Worm (Caenorhabditis elegans) whole organism, L4/young adult: ENCODE data around the gene col-36.

Experiments
- W03F9.2 ChIP-seq: fragments of 150-350 bp; optimal IDR thresholded peaks from 2 replicates; lab custom pipeline; 2014; ENCODE audit warnings: missing biosample characterization, missing genetic modification characterization
- dao-5 ChIP-seq: sonication (generic microtip); optimal IDR thresholded peaks from 2 replicates; lab custom pipeline; 2016; ENCODE audit warnings: missing genotype, missing genetic modification characterization, moderate library complexity, missing compliant biosample characterization
- him-1 ChIP-seq: sonication (generic microtip); optimal IDR thresholded peaks from 2 replicates; lab custom pipeline; 2016; ENCODE audit warnings: missing genotype, missing genetic modification reagents, missing genetic modification characterization, missing compliant biosample characterization

col-36 gene

DNA sequence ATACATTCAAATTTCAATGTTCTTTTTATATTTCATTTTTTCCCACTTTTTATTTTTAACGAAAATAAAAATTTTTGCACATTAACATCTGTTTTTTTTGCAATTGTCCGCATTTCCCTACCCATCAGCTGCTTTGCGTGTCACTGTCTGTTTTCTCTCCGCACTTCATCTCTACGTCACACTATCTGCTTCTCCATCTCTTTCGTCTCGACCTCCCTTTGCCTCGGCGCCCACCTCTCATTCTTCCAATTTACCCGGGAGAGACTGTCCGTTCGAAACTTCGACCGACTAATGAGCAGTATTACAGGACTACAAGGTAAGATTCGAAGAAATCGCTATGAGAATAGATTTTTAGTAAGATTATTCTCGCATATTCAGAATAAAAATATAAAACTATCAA lies 13.2 kb downstream of the col-36 start, which contains the start of gene C27H5.2:
C27H5.2 (plus strand) TSS at position 190 of the 400 bp plus-strand sequence.
- no peak for TF ChIP-seq dao-5 (tag; lab: Kevin White, UChicago)

DNA sequence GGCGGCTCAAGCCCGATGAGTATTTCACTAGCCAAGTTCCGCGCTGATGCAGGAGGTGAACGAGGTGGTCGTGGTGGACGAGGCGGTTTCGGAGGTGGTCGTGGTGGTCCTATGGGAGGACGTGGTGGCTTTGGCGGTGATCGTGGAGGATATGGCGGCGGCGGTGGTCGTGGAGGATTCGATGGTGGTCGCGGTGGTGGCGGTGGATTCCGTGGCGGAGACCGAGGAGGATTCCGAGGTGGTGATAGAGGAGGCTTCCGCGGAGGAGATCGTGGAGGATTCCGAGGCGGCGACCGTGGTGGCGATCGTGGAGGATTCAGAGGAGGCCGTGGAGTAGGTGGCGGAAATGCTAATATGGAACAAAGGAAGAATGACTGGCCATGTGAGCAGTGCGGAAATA lies 13.9 kb downstream of the col-36 start:
- no peak for TF ChIP-seq dao-5 (tag; lab: Kevin White, UChicago)
- TF ChIP-seq W03F9.2 (tag; lab: Kevin White, UChicago), result no peak
- TF ChIP-seq him-1 (tag; lab: Kevin White, UChicago), result no peak

DNA sequence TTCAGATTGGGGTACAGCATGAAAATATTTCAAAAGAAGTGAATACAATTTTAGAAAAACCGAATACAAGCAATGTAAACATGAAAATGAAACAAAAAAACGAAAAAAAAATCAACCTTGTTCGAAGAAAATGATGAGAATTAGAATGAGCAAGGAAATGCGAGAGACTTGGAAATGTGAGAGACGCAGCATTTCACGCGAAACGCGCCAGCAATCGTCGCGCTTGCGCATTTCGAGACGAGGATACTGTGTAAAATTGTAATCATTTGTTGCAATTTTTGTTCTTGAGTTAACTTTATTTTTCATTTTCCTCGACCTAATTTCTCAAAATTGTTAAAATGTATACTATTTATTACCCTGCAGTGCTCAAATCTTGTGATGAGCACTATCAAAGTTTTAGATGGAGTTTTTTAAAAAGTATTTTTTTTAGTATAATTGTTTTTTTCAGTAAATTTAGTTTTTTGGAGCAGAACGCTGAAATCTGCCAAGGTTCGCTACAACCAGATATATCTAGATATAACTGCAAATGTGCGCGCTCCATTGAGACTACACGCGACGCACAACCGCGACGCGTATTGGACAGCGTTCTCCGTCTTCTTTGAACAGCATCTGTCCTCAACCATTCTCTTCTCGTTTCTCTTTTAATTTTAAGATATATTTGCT lies 16.5 kb downstream of the col-36 start, which contains the start of gene fust-1:
fust-1 (plus strand) TSS at position 613 of the 663 bp plus-strand sequence.
- TF ChIP-seq W03F9.2 (tag; lab: Kevin White, UChicago) (peak; percentile 97), dao-5 (tag; lab: Kevin White, UChicago) (no peak), him-1 (tag; lab: Kevin White, UChicago) (peak; percentile 86)

DNA sequence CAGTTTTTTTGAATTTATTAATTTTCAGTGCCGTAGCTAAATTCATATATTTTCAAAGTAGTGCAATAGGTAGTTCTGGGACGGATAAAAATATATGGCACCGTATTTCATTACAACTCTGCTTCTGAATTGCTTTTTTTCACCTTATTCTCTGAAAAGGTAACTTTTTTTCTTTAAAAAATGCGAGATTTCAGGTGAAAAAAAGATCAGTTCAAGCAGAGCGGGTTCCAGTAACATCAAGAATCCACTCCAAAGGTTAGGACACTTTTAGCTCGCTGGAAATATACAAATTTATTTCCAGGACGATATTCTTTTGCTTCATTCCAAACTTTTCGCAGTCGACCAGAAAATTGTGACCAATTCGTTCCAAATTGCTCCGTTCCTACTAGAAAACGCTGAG lies 20.5 kb downstream of the col-36 start, which contains the start of gene T07F8.1:
T07F8.1 (plus strand) TSS at position 301 of the 400 bp plus-strand sequence.
- TF ChIP-seq him-1 (tag; lab: Kevin White, UChicago) (no peak), W03F9.2 (tag; lab: Kevin White, UChicago) (no peak), dao-5 (tag; lab: Kevin White, UChicago) (no peak)

DNA sequence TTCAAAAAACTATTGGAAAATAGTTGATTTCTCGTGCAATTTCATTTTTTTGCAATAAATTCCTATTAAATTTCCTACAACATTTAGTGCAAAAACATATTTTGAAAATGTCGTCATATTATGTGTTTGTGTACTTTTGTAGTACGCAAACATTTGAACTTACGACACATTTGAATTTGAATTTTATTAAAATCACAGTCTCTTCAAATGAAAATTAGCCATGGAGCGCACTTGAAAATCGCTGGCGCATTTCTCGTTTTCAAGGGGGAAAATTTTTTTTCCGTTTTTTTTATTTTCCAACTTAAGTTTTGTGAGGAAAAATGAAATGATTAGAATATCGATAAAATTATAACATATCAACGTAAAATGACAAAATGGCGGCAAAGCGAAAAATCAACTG lies 21.1 kb downstream of the col-36 start:
- TF ChIP-seq dao-5 (tag; lab: Kevin White, UChicago) (no peak), W03F9.2 (tag; lab: Kevin White, UChicago) (peak; percentile 56), him-1 (tag; lab: Kevin White, UChicago) (no peak)

DNA sequence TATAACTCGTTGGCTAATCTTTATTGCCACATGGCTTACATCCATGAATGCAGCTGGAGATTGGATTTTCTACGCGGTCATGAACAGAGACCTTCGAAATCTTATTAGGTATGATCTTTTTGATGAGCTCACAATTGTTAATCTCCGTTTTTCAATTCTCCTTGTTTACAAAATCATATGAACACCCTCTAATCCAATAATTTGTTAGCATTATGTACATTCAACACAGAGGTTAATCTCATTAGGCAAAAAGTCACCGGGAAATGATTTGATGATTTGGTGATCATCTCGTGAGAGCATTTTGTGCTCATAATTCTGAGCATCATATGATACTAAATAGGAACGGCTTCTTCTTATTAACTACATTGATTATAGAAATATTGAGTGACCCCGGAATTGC lies 22.4 kb downstream of the col-36 start:
- TF ChIP-seq W03F9.2 (tag; lab: Kevin White, UChicago), result no peak
- TF ChIP-seq dao-5 (tag; lab: Kevin White, UChicago), result no peak
- TF ChIP-seq him-1 (tag; lab: Kevin White, UChicago), result no peak

DNA sequence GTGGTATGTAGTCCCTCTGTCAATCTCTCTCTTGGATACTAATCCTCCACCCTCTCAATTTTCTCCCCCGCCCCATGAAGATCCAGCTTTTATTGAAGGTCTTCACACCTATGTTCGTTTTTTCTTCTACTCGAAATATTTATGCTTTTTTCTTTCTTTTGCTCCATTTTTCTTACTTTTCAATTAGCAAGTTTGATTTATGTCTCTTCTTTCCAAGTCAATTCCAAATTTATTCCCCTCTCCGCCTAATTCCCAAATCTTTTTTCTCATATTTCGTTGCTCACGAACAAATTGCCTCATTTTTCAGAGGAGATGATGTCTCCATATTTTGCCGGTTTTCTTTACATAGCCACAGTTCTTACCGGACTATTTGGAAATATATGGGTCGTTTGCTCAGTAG lies 24.3 kb downstream of the col-36 start, which contains the start of gene npr-31:
npr-31 (plus strand) TSS at position 301 of the 400 bp plus-strand sequence.
- TF ChIP-seq dao-5 (tag; lab: Kevin White, UChicago) (no peak), W03F9.2 (tag; lab: Kevin White, UChicago) (no peak), him-1 (tag; lab: Kevin White, UChicago) (no peak)

DNA sequence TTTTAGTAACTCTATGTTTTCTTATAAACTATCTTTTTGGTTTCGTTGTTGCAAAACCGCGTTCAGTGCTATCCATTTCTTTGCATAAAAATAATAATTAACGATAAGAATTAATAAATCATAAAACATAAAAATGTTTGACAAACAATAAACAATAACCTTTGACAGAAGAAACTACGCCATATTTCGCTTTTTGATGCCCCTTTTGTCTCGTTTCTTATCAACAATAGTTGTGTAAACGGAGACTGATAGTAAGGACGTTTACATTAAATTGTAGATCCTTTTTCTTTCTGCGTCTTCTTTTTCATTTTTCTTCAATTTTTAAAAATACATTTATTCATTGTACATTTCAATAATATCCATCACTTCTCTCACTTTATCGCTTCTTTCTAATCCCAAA lies 29.5 kb downstream of the col-36 start:
- TF ChIP-seq dao-5 (tag; lab: Kevin White, UChicago) (no peak), W03F9.2 (tag; lab: Kevin White, UChicago) (no peak), him-1 (tag; lab: Kevin White, UChicago) (no peak)

DNA sequence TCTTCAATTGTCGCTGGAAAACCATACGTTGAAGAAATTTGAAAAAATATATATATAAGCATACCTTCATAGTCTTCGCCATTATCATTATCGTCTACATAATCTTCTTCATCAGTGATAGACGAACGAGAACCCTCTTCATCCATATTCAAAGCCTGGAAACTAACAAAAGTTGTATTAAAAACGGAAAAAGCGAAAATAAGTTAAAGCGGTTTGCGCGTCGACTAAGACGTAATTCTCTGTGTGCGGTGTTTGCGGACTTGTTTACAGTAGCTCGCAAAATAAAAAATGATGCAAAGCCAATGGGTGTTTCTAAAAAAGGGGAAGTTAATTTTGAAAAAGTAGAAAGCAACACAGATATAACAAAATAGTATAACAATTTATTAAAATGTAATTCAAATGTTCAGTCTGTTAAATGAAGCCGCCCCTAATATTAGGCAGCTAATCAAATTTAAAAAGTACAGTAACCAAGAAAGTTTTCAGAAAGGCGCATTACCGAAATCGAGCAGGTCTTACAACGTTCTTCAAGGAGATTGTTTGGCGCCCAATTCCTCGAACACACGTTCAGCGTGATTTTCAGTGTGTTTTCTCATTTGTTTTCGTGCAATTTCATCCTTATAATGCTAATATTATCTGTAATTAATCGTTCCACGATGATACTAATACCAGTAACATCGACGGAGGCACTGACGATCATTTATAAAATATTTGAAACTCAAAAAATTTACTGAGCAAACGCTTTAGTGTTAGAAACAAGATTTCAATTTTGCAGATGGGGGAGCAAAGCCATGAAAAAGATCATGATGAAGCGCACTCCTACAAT lies 36.5 kb downstream of the col-36 start, which contains the start of the genes T07F8.4 and gld-3:
T07F8.4 (minus strand) TSS at position 162 of the 823 bp plus-strand sequence.
gld-3 (plus strand) TSS at position 773 of the 823 bp plus-strand sequence.
- peak; percentile 47 for TF ChIP-seq W03F9.2 (tag; lab: Kevin White, UChicago)
- TF ChIP-seq him-1 (tag; lab: Kevin White, UChicago), result no peak

DNA sequence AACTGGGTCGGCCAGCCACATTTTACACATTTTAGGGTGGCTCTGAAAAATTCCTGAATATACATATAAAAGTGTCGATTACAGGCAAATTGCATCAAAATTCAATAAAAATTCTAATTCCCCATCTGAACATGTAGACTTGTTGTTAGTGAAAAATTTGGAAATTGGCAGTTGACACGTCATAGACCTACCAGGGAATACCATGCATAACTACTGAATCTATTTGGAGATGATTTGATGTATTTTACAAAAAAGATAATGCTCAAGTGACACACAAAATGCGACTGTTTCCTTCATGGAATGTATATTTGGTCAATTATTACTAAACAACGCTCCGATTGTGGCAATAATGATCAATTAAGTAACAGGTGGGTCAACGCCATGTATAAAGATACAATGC lies 42.2 kb downstream of the col-36 start, which contains the start of gene F10E7.1:
F10E7.1 (plus strand) TSS at position 301 of the 400 bp plus-strand sequence.
- TF ChIP-seq him-1 (tag; lab: Kevin White, UChicago), result no peak
- no peak for TF ChIP-seq W03F9.2 (tag; lab: Kevin White, UChicago)
- TF ChIP-seq dao-5 (tag; lab: Kevin White, UChicago), result no peak

DNA sequence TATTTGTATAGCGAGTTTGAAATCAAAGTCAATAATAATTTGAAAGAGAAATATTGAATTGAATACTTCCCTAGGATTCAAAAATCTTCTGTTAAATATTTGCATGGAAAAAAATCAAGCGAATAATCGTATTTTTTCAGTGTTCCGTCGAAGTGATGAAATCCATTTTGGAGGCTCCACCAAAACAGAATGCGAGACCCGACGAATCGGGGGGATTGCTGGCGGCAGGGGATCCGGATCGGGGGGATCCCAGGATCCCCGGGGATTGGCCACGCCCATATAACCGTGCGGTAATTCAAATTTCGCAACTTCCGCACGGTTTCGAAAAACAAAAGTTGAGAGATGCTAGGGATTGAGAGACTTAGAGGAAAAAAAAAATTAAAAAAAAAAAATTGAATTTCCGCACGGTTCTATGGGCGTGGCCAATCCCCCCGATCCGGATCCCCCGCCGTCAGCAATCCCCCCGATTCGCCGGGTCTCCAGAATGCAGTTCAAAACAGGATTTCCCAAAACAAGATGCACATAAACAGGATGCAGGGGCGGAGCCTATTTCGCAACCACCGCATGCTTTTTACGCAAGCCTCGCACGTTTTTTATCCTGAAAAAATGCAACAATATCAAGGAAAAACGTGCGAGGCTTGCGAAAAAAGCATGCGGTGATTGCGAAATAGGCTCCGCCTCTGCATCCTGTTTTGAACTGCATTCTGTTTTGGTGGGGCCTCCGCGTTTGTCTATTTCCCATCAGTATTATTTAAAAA lies 45.8 kb downstream of the col-36 start, which contains the start of gene F10E7.11:
F10E7.11 (minus strand) TSS at position 232 of the 758 bp plus-strand sequence.
- TF ChIP-seq dao-5 (tag; lab: Kevin White, UChicago) (no peak), him-1 (tag; lab: Kevin White, UChicago) (no peak), W03F9.2 (tag; lab: Kevin White, UChicago) (no peak)

DNA sequence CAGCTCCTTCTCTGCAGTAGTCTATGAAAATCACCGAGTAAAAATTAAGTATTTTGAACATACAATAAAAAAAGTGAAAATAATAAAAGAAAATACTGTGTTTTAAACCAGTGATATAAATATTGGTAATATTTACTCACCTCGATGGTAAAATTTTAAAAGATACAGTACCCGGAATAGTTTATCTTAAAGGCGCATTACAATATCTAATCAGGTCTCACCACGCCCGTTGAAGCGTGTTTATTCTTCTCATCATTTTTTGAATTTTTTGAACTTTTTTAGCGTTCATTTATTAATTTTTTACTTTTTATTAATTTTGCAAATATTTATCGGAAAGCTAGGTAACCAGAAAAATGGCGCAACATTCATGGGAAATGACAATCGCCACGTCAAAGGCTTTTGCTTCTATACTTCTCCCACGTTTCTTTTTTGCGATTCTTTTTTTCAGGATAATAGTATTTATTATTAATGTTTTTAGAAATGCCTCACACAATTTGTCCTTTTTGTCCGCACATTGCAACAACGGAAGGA lies 46.8 kb downstream of the col-36 start, which contains the start of gene F10E7.2:
F10E7.2 (plus strand) TSS at position 481 of the 531 bp plus-strand sequence.
- TF ChIP-seq him-1 (tag; lab: Kevin White, UChicago) (no peak), dao-5 (tag; lab: Kevin White, UChicago) (no peak), W03F9.2 (tag; lab: Kevin White, UChicago) (no peak)
